Fruit fly (Drosophila melanogaster): ENCODE data around the gene CG12605.
A peak's percentile ranks its signal among the peaks of the same experiment; 100 is the strongest.

Gene CG12605

DNA sequence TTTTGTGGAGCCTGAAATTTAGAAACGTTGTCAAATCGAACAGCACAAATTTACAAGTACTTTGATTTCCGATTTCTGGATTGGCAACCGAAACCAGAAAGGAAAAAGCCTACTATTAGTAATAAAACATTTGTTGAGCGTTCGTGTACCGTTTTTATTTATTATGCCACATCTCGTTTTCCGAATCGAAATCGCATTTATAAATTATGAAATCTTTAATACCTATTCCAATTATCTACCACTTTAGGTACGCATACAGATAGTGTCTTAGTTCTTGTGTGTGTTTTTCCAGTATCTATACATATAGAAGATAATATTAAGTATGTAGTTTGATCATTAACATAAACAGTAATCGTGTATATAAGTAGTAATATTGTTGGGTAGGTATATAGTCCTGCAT, 54.7 kb downstream of the CG12605 start, which contains the start of gene mge:
Gene mge (minus strand): TSS at position 101 of the 400 bp plus-strand sequence.
- TF ChIP-seq usp (GFP tag; optimal IDR thresholded peaks at IDR 0.05): no peak
- TF ChIP-seq slbo (GFP tag; IDR thresholded peaks at IDR 0.05): no peak
- no peak for TF ChIP-seq CG14965 (GFP tag; optimal IDR thresholded peaks at IDR 0.05; ENCODE audit: borderline replicate concordance)
- no peak for TF ChIP-seq oc (tag; optimal IDR thresholded peaks at IDR 0.05)
- no peak for TF ChIP-seq bsh (GFP tag; optimal IDR thresholded peaks at IDR 0.05)
- no peak for TF ChIP-seq trem (tag; optimal IDR thresholded peaks at IDR 0.05)
- TF ChIP-seq sens (GFP tag): no peak
- TF ChIP-seq lab (GFP tag; optimal IDR thresholded peaks at IDR 0.05): no peak
- no peak for TF ChIP-seq Camta (GFP tag; optimal IDR thresholded peaks at IDR 0.05)
- TF ChIP-seq CG10959 (GFP tag; IDR thresholded peaks at IDR 0.05): no peak
- TF ChIP-seq NfI (GFP tag; optimal IDR thresholded peaks at IDR 0.05): no peak
- no peak for TF ChIP-seq Dip2 (GFP tag; IDR thresholded peaks at IDR 0.05)
- TF ChIP-seq eve (GFP tag; optimal IDR thresholded peaks at IDR 0.05): no peak
- no peak for TF ChIP-seq kah (GFP tag; optimal IDR thresholded peaks at IDR 0.05)
- no peak for TF ChIP-seq tx (GFP tag; optimal IDR thresholded peaks at IDR 0.05)
- TF ChIP-seq Atf3 (GFP tag; optimal IDR thresholded peaks at IDR 0.05): no peak
- TF ChIP-seq tap (tag; optimal IDR thresholded peaks at IDR 0.05): no peak
- TF ChIP-seq sc (optimal IDR thresholded peaks at IDR 0.05): no peak
- no peak for TF ChIP-seq sc (GFP tag; optimal IDR thresholded peaks at IDR 0.05)

DNA sequence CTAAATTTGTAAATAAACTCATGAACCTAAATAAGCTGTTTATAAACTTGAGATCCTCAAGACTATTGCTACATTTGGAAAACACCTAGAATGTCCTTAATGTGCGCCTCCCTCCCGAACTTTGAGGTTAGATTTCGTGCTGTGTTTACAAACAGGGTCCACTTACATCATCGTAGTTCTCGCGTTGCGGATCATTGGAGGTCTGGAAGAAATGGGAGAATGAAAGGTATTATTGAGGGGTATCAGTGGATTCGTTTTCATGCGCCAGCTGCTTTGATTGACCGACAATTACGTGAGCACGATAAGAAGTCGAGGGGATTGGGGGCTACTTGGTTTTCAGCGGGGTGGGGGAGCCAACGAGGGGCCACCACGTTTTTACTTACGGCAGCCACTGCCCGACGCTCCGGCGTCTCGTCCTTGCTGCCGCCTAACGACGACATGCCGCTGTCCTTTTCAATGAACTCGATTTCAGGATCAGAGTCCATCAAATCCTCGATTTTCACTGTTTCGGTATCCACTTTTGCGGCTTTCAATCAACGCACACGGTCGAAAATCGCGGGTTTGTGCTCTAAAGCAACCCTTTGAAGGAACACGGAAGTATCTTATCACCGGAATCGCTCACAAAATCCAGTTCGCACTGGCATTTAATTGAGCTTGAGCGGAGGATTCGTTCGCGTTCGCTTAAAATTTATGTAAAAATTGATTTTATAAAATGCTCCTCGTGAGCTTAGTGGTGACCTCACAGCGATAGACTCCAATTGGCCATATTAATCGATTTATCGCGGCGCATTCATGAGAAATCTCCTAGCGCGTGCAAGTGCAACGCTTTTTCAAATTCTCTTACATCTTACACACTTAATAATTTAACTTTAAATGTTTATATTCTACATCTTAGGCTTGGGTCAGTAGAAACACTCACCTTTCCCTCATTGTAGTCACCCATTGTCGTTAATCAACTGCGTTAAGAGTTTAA, 55.4 kb downstream of the CG12605 start:
- TF ChIP-seq CHES-1-like (GFP tag; optimal IDR thresholded peaks at IDR 0.05) (peak; percentile 2), luna (GFP tag; optimal IDR thresholded peaks at IDR 0.05) (no peak), phol (tag; optimal IDR thresholded peaks at IDR 0.05) (peak; percentile 20), Pdp1 (GFP tag; optimal IDR thresholded peaks at IDR 0.05) (peak in 1 of 2 experiments; percentile 97), Elba2 (GFP tag; optimal IDR thresholded peaks at IDR 0.05) (peak; percentile 96), D19B (GFP tag; optimal IDR thresholded peaks at IDR 0.05) (peak; percentile 76), CG10147 (GFP tag; optimal IDR thresholded peaks at IDR 0.05) (no peak), CG12219 (GFP tag; optimal IDR thresholded peaks at IDR 0.05) (no peak), Neu2 (GFP tag; optimal IDR thresholded peaks at IDR 0.05; ENCODE audit: borderline replicate concordance) (no peak), inv (GFP tag; IDR thresholded peaks at IDR 0.05; ENCODE audit: partially characterized antibody) (peak; percentile 45; the same call in 1 of the 2 replicates), sqz (GFP tag; optimal IDR thresholded peaks at IDR 0.05) (no peak), esg (GFP tag; conservative IDR thresholded peaks at IDR 0.05) (no peak), sug (tag; optimal IDR thresholded peaks at IDR 0.05) (peak; percentile 14), Max (GFP tag; optimal IDR thresholded peaks at IDR 0.05) (peak; percentile 14), CG42726 (GFP tag; IDR thresholded peaks at IDR 0.05; ENCODE audit: partially characterized antibody) (peak; percentile 73), Med (GFP tag) (peak; percentile 76), Trl (optimal IDR thresholded peaks at IDR 0.05) (no peak), Trl (GFP tag; optimal IDR thresholded peaks at IDR 0.05) (no peak), CG8089 (GFP tag; optimal IDR thresholded peaks at IDR 0.05) (no peak), CG7963 (GFP tag; IDR thresholded peaks at IDR 0.05; ENCODE audit: partially characterized antibody) (peak; percentile 43; the same call in 1 of the 3 replicates), CG17568 (GFP tag; optimal IDR thresholded peaks at IDR 0.05) (peak; percentile 8), bigmax (GFP tag; optimal IDR thresholded peaks at IDR 0.05) (peak; percentile 90), rib (GFP tag; IDR thresholded peaks at IDR 0.05) (0 out of 2 replicates have a peak, but pooled peaks have one; percentile 36), onecut (GFP tag; IDR thresholded peaks at IDR 0.05) (peak; percentile 79), hkb (optimal IDR thresholded peaks at IDR 0.05) (no peak), hkb (GFP tag; IDR thresholded peaks at IDR 0.05) (0 out of 2 replicates have a peak, but pooled peaks have one; percentile 11), NC2β (GFP tag; optimal IDR thresholded peaks at IDR 0.05) (peak; percentile 6), Xbp1 (GFP tag; optimal IDR thresholded peaks at IDR 0.05) (no peak), tgo (GFP tag; IDR thresholded peaks at IDR 0.05) (no peak), Opbp (GFP tag; IDR thresholded peaks at IDR 0.05; ENCODE audit: partially characterized antibody) (peak; percentile 76), CTCF (GFP tag; optimal IDR thresholded peaks at IDR 0.05) (no peak)
